Fruit fly (Drosophila melanogaster): Measurements from ENCODE around the gene CG31954.
A peak's percentile ranks its signal among the peaks of the same experiment; 100 is the strongest.

CG31954 gene

DNA sequence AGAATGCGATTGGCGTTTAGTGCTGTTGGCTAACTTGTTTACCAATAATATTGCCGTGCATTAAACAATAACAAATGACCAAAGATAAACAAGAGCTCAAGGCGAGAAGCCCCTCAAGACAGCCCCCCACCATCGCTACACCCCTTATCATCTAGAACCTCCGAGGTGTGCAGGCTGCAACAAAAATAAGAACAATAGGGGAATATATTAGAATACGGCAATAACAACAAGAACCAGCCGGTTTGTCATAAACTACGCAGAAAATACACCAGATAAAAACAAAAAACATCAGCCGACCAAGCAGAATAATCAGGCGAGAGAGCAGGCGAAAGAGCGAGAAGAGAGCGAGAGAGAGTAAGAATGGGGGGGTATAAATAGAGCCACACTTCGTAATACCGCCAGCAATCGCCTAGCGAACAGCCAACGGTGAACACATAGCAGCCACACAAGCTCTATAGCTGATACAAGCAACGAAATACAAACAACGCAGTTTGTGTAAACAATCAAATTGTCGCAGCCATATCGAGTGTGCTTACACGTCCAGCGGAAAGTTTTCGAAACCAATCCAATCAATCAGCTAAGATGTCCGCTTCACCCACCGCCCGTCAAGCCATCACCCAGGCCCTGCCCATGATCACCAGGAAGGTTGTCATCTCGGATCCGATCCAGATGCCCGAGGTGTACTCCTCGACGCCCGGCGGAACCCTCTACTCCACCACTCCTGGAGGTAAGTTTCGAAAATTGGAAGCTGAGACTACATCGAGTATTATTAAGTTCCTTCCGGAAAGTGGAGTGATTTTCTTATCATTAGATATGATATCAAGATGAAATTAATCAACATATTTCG, 31.6 kb downstream of the CG31954 start, which contains the start of gene Thor (continued):
- peak; percentile 47 to 56 for TF ChIP-seq ss (GFP tag; optimal IDR thresholded peaks at IDR 0.05)
- no peak for TF ChIP-seq CG4318 (GFP tag; optimal IDR thresholded peaks at IDR 0.05)
- no peak for TF ChIP-seq CG10669 (GFP tag; optimal IDR thresholded peaks at IDR 0.05)
- peak; percentile 34 for TF ChIP-seq CG7368 (GFP tag; optimal IDR thresholded peaks at IDR 0.05)
- no peak for TF ChIP-seq Lpt (GFP tag; optimal IDR thresholded peaks at IDR 0.05)
- TF ChIP-seq pdm3 (GFP tag; optimal IDR thresholded peaks at IDR 0.05): no peak
- TF ChIP-seq CG6808 (GFP tag; optimal IDR thresholded peaks at IDR 0.05): peak; percentile 44
- TF ChIP-seq CG8119 (GFP tag; IDR thresholded peaks at IDR 0.05): peak; percentile 47; the same call in 2 of the 3 replicates
- peak; percentile 57 for TF ChIP-seq dsx (GFP tag; optimal IDR thresholded peaks at IDR 0.05; ENCODE audit: poor library complexity, severe bottlenecking)

DNA sequence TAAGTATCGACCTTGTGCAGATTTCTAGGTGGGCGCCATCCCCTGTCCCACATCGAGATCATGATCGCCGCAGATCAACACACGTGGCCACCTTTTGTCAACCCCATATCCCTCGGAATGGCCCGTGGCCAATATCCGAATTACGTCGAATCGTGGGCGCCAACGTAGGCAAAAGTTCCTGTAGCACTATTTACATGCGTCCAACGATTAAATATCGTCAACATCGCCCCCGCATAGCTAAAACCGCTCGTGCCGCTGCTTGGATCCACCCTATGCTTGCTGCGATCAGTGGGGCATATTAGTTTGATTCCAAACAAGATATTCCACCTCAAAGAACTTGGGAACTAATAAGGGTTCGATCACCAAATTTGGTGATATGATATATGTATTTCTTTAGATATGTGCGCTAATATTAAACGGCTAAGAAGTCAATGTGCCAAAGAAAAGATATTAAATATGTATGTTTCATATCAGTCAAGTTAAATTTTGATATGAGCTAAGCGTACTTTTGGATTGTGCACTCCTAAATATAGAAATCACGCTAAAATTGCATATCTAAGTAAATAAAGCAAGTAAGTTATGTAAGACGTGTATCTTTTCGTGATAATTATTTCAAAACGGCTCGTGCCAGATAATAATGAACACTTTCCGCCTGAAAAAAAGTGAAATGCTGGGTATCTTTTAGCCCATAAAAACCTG, 32.7 kb downstream of the CG31954 start:
- no peak for TF ChIP-seq Ets96B (tag; optimal IDR thresholded peaks at IDR 0.05)
- no peak for TF ChIP-seq CG9139 (GFP tag; optimal IDR thresholded peaks at IDR 0.05)
- no peak for TF ChIP-seq eg (GFP tag; IDR thresholded peaks at IDR 0.05)
- TF ChIP-seq net (GFP tag; optimal IDR thresholded peaks at IDR 0.05): peak; percentile 54
- no peak for TF ChIP-seq fd85E (GFP tag; optimal IDR thresholded peaks at IDR 0.05)
- no peak for TF ChIP-seq Smox (GFP tag; optimal IDR thresholded peaks at IDR 0.05)
- peak; percentile 84 for TF ChIP-seq Eip78C (GFP tag)
- no peak for TF ChIP-seq CG10669 (GFP tag; optimal IDR thresholded peaks at IDR 0.05)
- TF ChIP-seq CG31627 (GFP tag; optimal IDR thresholded peaks at IDR 0.05): no peak
- TF ChIP-seq CG3919 (GFP tag; optimal IDR thresholded peaks at IDR 0.05): peak; percentile 18
- no peak for TF ChIP-seq spab (GFP tag; optimal IDR thresholded peaks at IDR 0.05)
- TF ChIP-seq CG8319 (GFP tag; optimal IDR thresholded peaks at IDR 0.05): no peak
- no peak for TF ChIP-seq Eip75B (GFP tag; optimal IDR thresholded peaks at IDR 0.05)
- TF ChIP-seq Eip93F (GFP tag; optimal IDR thresholded peaks at IDR 0.05): no peak
- TF ChIP-seq vri (GFP tag; optimal IDR thresholded peaks at IDR 0.05): no peak
- peak; percentile 4 for TF ChIP-seq topi (GFP tag; optimal IDR thresholded peaks at IDR 0.05)
- TF ChIP-seq CG7368 (GFP tag; optimal IDR thresholded peaks at IDR 0.05): no peak
- no peak for TF ChIP-seq CG1621 (tag; optimal IDR thresholded peaks at IDR 0.05)
- TF ChIP-seq Blimp-1 (GFP tag; optimal IDR thresholded peaks at IDR 0.05): no peak
- TF ChIP-seq achi (GFP tag; optimal IDR thresholded peaks at IDR 0.05): peak; percentile 1
- TF ChIP-seq CG16779 (tag; optimal IDR thresholded peaks at IDR 0.05): no peak
- TF ChIP-seq dsx (GFP tag; optimal IDR thresholded peaks at IDR 0.05; ENCODE audit: poor library complexity, severe bottlenecking): no peak
- TF ChIP-seq CG6163 (GFP tag; IDR thresholded peaks at IDR 0.05): no peak
- TF ChIP-seq acj6 (GFP tag; optimal IDR thresholded peaks at IDR 0.05): no peak
- no peak for TF ChIP-seq cyc (GFP tag; optimal IDR thresholded peaks at IDR 0.05)
- TF ChIP-seq CG6276 (GFP tag; optimal IDR thresholded peaks at IDR 0.05): peak; percentile 8
- peak; percentile 41; the same call in 1 of the 3 replicates for TF ChIP-seq CG8119 (GFP tag; IDR thresholded peaks at IDR 0.05)
- no peak for TF ChIP-seq CG11294 (GFP tag; IDR thresholded peaks at IDR 0.05)
- no peak for TF ChIP-seq Met (GFP tag; optimal IDR thresholded peaks at IDR 0.05)
- TF ChIP-seq CG3032 (tag; optimal IDR thresholded peaks at IDR 0.05): no peak
- TF ChIP-seq Hr38 (GFP tag; optimal IDR thresholded peaks at IDR 0.05): no peak
- TF ChIP-seq Ets21C (GFP tag; optimal IDR thresholded peaks at IDR 0.05): no peak
- no peak for TF ChIP-seq CG15336 (GFP tag; IDR thresholded peaks at IDR 0.05)
- no peak for TF ChIP-seq salr (GFP tag; optimal IDR thresholded peaks at IDR 0.05)
- TF ChIP-seq dac (GFP tag; optimal IDR thresholded peaks at IDR 0.05): no peak
- no peak for TF ChIP-seq svp (GFP tag)
- TF ChIP-seq Sox14 (GFP tag; optimal IDR thresholded peaks at IDR 0.05): peak; percentile 25
- TF ChIP-seq esn (GFP tag; optimal IDR thresholded peaks at IDR 0.05): no peak
- TF ChIP-seq Hr39 (GFP tag; optimal IDR thresholded peaks at IDR 0.05): no peak
- no peak for TF ChIP-seq Gug (GFP tag; IDR thresholded peaks at IDR 0.05)
- peak; percentile 70 for TF ChIP-seq CG32006 (GFP tag; optimal IDR thresholded peaks at IDR 0.05)
- no peak for TF ChIP-seq CG11762 (GFP tag; optimal IDR thresholded peaks at IDR 0.05; ENCODE audit: insufficient read depth)

Data from whole organism, prepupa.